Fruit fly (Drosophila melanogaster): Measurements from ENCODE around the gene scny.

The scny gene

DNA sequence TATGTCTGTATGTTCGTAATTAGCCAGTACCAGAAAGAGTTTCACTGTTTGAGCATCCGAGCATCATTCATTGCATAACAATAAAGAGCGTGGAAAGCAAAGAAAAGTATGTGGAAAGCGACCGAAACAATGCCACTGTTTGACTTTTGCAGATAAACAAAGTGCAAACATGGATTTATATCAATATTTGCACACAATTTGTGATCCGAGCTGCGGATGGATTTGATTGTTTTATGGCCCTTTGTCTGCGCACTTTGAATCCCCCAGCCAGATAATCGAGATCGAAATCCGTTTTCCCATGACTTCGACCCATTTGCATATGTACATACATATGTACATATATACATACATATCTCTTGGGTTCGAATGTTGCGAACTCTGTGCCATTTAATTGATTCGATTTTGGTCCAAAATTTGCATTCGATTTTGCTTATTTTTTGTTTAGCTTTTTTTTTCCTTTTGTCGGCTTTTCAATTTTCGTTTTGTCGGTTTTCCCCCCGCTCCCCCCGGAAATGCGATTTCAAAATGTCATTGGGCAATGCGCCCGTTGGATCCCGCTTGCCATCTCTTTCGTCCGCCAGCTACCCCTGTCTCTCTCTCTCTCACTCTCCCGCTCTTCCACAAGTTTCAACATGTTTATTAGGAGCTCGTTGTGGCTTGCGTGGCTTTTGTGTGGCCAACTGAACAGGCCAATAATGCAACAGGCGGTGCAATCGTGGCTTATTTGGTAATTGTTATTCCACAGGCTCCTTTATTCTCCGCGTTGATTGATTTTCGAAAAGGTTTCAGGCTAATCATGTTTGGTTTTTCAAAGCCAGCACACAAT is 16.6 kb downstream of the scny start:
- TF ChIP-seq Sox15 (GFP tag; optimal IDR thresholded peaks at IDR 0.05): no peak
- 0 out of 2 replicates have a peak, but pooled peaks have one; percentile 37 for TF ChIP-seq CG15336 (GFP tag; IDR thresholded peaks at IDR 0.05)
- TF ChIP-seq Eip78C (GFP tag): peak; percentile 65
- TF ChIP-seq esn (GFP tag; optimal IDR thresholded peaks at IDR 0.05): no peak
- TF ChIP-seq CG6808 (GFP tag; optimal IDR thresholded peaks at IDR 0.05): no peak
- TF ChIP-seq CG8119 (GFP tag; IDR thresholded peaks at IDR 0.05): peak; percentile 29; the same call in 1 of the 3 replicates
- peak; percentile 44 for TF ChIP-seq fkh (GFP tag; optimal IDR thresholded peaks at IDR 0.05)

DNA sequence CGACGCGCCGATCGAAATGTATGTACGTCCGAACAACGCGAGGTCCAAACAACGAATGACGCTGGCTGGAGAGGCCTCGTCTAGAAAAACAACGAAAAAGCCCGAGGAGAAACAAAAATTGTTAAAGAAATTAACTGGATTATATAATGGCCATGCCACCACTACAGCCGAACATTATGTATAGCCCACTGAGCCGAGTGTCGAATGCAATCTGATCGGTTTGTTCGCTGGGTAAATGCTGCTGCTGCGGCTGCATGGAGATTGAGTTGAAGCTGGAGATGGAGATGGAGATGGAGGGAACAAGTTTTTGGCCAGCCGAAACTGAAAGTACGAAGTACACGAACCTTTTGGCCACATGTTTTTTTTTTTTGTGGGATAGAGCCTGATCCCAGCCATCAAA is 17.8 kb downstream of the scny start, which contains the start of gene Cralbp:
Cralbp (minus strand) TSS at position 115 of the 400 bp plus-strand sequence.
- no peak for TF ChIP-seq CG11294 (GFP tag; IDR thresholded peaks at IDR 0.05)
- TF ChIP-seq CG11762 (GFP tag; optimal IDR thresholded peaks at IDR 0.05; ENCODE audit: insufficient read depth): no peak
- no peak for TF ChIP-seq fd59A (GFP tag; optimal IDR thresholded peaks at IDR 0.05)
- TF ChIP-seq vri (GFP tag; optimal IDR thresholded peaks at IDR 0.05): no peak
- no peak for TF ChIP-seq Sox14 (GFP tag; optimal IDR thresholded peaks at IDR 0.05)
- no peak for TF ChIP-seq CG31627 (GFP tag; optimal IDR thresholded peaks at IDR 0.05)
- TF ChIP-seq CG8632 (GFP tag; optimal IDR thresholded peaks at IDR 0.05): no peak
- peak; percentile 51 for TF ChIP-seq Blimp-1 (GFP tag; optimal IDR thresholded peaks at IDR 0.05)

DNA sequence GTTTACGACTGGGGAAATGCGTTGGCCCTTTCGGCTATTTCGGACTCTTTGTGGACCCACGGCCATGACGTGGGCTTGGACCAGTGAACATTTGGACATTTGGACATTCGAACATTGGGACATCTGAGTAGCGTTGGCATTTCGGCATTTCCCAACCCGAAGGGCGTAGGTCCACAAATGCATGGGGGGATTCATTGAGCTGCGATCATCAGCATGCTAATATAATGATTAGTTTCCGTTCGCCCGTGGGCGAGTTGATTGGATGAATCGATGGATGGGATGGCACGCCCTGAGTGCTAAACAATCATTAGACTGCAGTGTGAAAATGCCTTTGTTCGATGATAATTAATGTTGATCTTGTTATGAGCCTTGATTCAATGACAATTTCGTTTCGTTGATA is 18.7 kb downstream of the scny start:
- TF ChIP-seq CG16779 (tag; optimal IDR thresholded peaks at IDR 0.05) (no peak), fkh (GFP tag; optimal IDR thresholded peaks at IDR 0.05) (no peak), CG11902 (GFP tag; optimal IDR thresholded peaks at IDR 0.05) (no peak), lz (GFP tag; optimal IDR thresholded peaks at IDR 0.05) (no peak), CG9139 (GFP tag; optimal IDR thresholded peaks at IDR 0.05) (no peak)

DNA sequence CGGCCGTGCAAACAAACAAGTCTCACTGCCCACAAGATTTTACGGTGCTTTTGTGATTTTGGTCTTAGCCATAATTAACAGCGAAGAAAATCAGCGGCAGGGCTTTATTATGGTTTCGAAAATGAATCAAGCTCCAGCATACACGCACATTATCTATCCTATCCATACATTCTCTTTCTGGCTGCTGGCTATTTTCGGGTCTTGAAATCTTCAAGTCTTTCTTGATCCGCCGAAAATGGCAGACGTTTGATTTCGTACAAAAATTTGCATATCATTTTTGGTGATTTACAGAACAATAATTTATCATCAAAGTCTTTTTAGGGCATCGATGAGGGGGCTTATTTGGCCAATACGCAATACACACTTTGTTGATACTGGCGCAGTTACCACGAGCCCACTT is 20.0 kb downstream of the scny start:
- TF ChIP-seq CG11902 (GFP tag; optimal IDR thresholded peaks at IDR 0.05) (no peak), spab (GFP tag; optimal IDR thresholded peaks at IDR 0.05) (no peak), Eip78C (GFP tag) (no peak), CG10631 (GFP tag; optimal IDR thresholded peaks at IDR 0.05) (no peak), svp (GFP tag) (no peak), CG11294 (GFP tag; IDR thresholded peaks at IDR 0.05) (no peak), CG10669 (GFP tag; optimal IDR thresholded peaks at IDR 0.05) (no peak), CG6276 (GFP tag; optimal IDR thresholded peaks at IDR 0.05) (no peak), dac (GFP tag; optimal IDR thresholded peaks at IDR 0.05) (no peak), CG4318 (GFP tag; optimal IDR thresholded peaks at IDR 0.05) (no peak), Eip93F (GFP tag; optimal IDR thresholded peaks at IDR 0.05) (no peak), topi (GFP tag; optimal IDR thresholded peaks at IDR 0.05) (no peak), Hr38 (GFP tag; optimal IDR thresholded peaks at IDR 0.05) (no peak), Hr4 (GFP tag; optimal IDR thresholded peaks at IDR 0.05) (no peak)

DNA sequence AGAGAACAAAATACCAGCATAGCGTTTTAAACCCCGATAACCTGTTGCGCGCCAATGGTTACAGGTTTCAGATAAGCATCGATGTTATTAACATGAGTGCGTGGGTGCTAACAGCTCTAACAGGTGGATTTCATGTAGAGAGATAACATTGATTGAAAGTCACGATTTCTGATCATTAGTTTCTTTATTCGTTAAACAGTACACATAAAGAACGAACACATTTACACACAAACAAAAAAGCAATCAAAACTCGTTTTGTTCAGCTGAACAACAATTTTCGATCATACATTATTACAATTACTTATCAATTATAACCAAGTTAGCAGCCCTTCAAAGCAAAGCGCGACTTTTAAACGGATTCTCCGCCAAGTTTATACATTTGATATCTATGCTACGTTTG is 20.9 kb downstream of the scny start:
- TF ChIP-seq Gug (GFP tag; IDR thresholded peaks at IDR 0.05) (no peak), lz (GFP tag; optimal IDR thresholded peaks at IDR 0.05) (peak; percentile 57), CG6792 (GFP tag; optimal IDR thresholded peaks at IDR 0.05) (no peak), Eip75B (GFP tag; optimal IDR thresholded peaks at IDR 0.05) (no peak), Smox (GFP tag; optimal IDR thresholded peaks at IDR 0.05) (no peak), salr (GFP tag; optimal IDR thresholded peaks at IDR 0.05) (no peak), ss (GFP tag; optimal IDR thresholded peaks at IDR 0.05) (no peak), CG6854 (GFP tag; optimal IDR thresholded peaks at IDR 0.05) (no peak), CG3032 (tag; optimal IDR thresholded peaks at IDR 0.05) (peak; percentile 34), Met (GFP tag; optimal IDR thresholded peaks at IDR 0.05) (no peak), cyc (GFP tag; optimal IDR thresholded peaks at IDR 0.05) (peak; percentile 37), topi (GFP tag; optimal IDR thresholded peaks at IDR 0.05) (peak; percentile 36), Ets96B (tag; optimal IDR thresholded peaks at IDR 0.05) (no peak), CG31627 (GFP tag; optimal IDR thresholded peaks at IDR 0.05) (peak; percentile 17), Lpt (GFP tag; optimal IDR thresholded peaks at IDR 0.05) (no peak), OdsH (GFP tag; optimal IDR thresholded peaks at IDR 0.05) (no peak), dsx (GFP tag; optimal IDR thresholded peaks at IDR 0.05; ENCODE audit: poor library complexity, severe bottlenecking) (no peak), Eip78C (GFP tag) (peak; percentile 86)

Measured in whole organism, prepupa.